Fruit fly (Drosophila melanogaster) whole organism, embryonic: ENCODE results near the gene CCHa2.

ENCODE experiments used
- Awh ChIP-seq: fragments of 200-800 bp; sonication (Bioruptor generic); IDR thresholded peaks from 2 replicates; pipeline ENCODE4, ENCODE4 v1.3.6; 2022; ENCODE audit warnings: missing biosample characterization, missing genetic modification characterization
- CG10979 ChIP-seq: fragments of 200-800 bp; sonication (Bioruptor generic); optimal IDR thresholded peaks from 2 replicates; lab custom pipeline; 2018; ENCODE audit warnings: missing biosample characterization, mild to moderate bottlenecking, missing genetic modification characterization, moderate library complexity
- CG12659 ChIP-seq: fragments of 200-800 bp; sonication (Bioruptor generic); optimal IDR thresholded peaks from 3 replicates; lab custom pipeline; 2017; ENCODE audit warnings: mild to moderate bottlenecking, missing biosample characterization, missing genetic modification reagents, missing genetic modification characterization
- CG4360 ChIP-seq: fragments of 200-800 bp; sonication (Bioruptor generic); IDR thresholded peaks from 2 replicates; pipeline ENCODE4 v1.3.6; 2022; ENCODE audit warnings: missing biosample characterization, missing genetic modification characterization
- CG9932 ChIP-seq: fragments of 200-800 bp; sonication (Bioruptor generic); IDR thresholded peaks from 2 replicates; pipeline ENCODE4 v1.3.6; 2022; ENCODE audit warnings: missing biosample characterization, missing genetic modification characterization
- CrebB ChIP-seq: fragments of 200-800 bp; sonication (Bioruptor generic); optimal IDR thresholded peaks from 3 replicates; lab custom pipeline; 2018; ENCODE audit warnings: missing biosample characterization, mild to moderate bottlenecking, missing genetic modification characterization
- MBD-R2 ChIP-seq: fragments of 200-800 bp; sonication (Bioruptor generic); IDR thresholded peaks from 2 replicates; pipeline ENCODE4 v1.3.6; 2022; ENCODE audit warnings: missing biosample characterization, missing genetic modification characterization
- Ptx1 ChIP-seq: fragments of 200-800 bp; sonication (Bioruptor generic); IDR thresholded peaks from 2 replicates; pipeline ENCODE4 v1.3.6; 2022; ENCODE audit warnings: missing biosample characterization, missing genetic modification characterization
- Sox102F ChIP-seq: fragments of 200-800 bp; sonication (Bioruptor generic); optimal IDR thresholded peaks from 2 replicates; lab custom pipeline; 2018; ENCODE audit warnings: missing biosample characterization, mild to moderate bottlenecking, missing genetic modification characterization, moderate library complexity
- YL-1 ChIP-seq: fragments of 200-800 bp; sonication (Bioruptor generic); optimal IDR thresholded peaks from 3 replicates; lab custom pipeline; 2017; ENCODE audit warnings: missing biosample characterization, mild to moderate bottlenecking, missing genetic modification characterization
- cato ChIP-seq: fragments of 200-800 bp; sonication (Bioruptor generic); optimal IDR thresholded peaks from 2 replicates; lab custom pipeline; 2016; ENCODE audit warnings: missing biosample characterization, missing genetic modification characterization, borderline replicate concordance
- gce ChIP-seq: fragments of 200-800 bp; sonication (Bioruptor generic); IDR thresholded peaks from 3 replicates; pipeline ENCODE4 v1.3.6; 2022; ENCODE audit warnings: missing biosample characterization, missing genetic modification characterization
- gfzf ChIP-seq: fragments of 200-800 bp; sonication (Bioruptor generic); optimal IDR thresholded peaks from 2 replicates; lab custom pipeline; 2016; ENCODE audit warnings: missing biosample characterization, mild to moderate bottlenecking, missing genetic modification characterization, moderate library complexity
- hkb ChIP-seq, 2 experiments: fragments of 200-800 bp in 1 of 2; fragments of >200 bp in 1 of 2; sonication (Bioruptor generic) in 1 of 2; IDR thresholded peaks in 1 of 2; optimal IDR thresholded peaks in 1 of 2; 2 replicates each; pipeline versions ENCODE4 v1.3.6 to Lab custom; 2017 to 2022; ENCODE audit warnings: missing biosample characterization in 1 of 2, missing genetic modification characterization in 1 of 2
- odd ChIP-seq: fragments of 200-800 bp; sonication (Bioruptor generic); optimal IDR thresholded peaks from 2 replicates; lab custom pipeline; 2017; ENCODE audit warnings: missing biosample characterization, mild to moderate bottlenecking, missing genetic modification characterization
- rib ChIP-seq: fragments of 200-800 bp; sonication (Bioruptor generic); IDR thresholded peaks from 2 replicates; pipeline ENCODE4 v1.3.6; 2022; ENCODE audit warnings: missing biosample characterization, missing genetic modification characterization
- toy ChIP-seq: fragments of 200-800 bp; sonication (Bioruptor generic); IDR thresholded peaks from 2 replicates; pipeline ENCODE4 v1.3.6; 2022; ENCODE audit warnings: missing biosample characterization, missing genetic modification characterization

CCHa2 gene

dm6 chr3R:13353373-13353772 lies 41.6 kb downstream of the CCHa2 start, which contains the start of gene mthl12:
Gene mthl12 (plus strand): TSS chr3R:13353673.
- no peak for TF ChIP-seq rib (GFP tag; lab: Robert Waterston, UW)
- TF ChIP-seq Awh (GFP tag; lab: Robert Waterston, UW) = no peak
- TF ChIP-seq hkb (optimal IDR thresholded peaks at IDR 0.05; lab: Kevin White, UChicago) = no peak
- TF ChIP-seq hkb (GFP tag; IDR thresholded peaks at IDR 0.05; lab: Robert Waterston, UW) = no peak
- TF ChIP-seq CG12659 (GFP tag; lab: Kevin White, UChicago) = no peak
- TF ChIP-seq odd = no peak
- no peak for TF ChIP-seq CG9932
- no peak for TF ChIP-seq gce (GFP tag; lab: Robert Waterston, UW)
- no peak for TF ChIP-seq CG4360 (GFP tag; lab: Robert Waterston, UW)
- no peak for TF ChIP-seq CG10979 (tag; lab: Kevin White, UChicago)
- no peak for TF ChIP-seq MBD-R2 (GFP tag; lab: Robert Waterston, UW)
- TF ChIP-seq Ptx1 (GFP tag; lab: Robert Waterston, UW) = no peak
- TF ChIP-seq Sox102F (GFP tag; lab: Kevin White, UChicago) = no peak
- no peak for TF ChIP-seq CrebB (tag; lab: Kevin White, UChicago)
- no peak for TF ChIP-seq gfzf (GFP tag; lab: Kevin White, UChicago)
- TF ChIP-seq cato (GFP tag; lab: Kevin White, UChicago) = no peak
- no peak for TF ChIP-seq toy (GFP tag; lab: Robert Waterston, UW)
- TF ChIP-seq YL-1 (GFP tag; lab: Kevin White, UChicago) = no peak
- TF ChIP-seq, all 482 proteins: peak for 0
